Worm (Caenorhabditis elegans) whole organism, L1 larva: ENCODE results near the gene npr-37.

Experiments
- C16A3.4 ChIP-seq: fragments of 150-350 bp; optimal IDR thresholded peaks from 2 replicates; lab custom pipeline; 2014; ENCODE audit warnings: missing biosample characterization, missing genetic modification characterization
- aha-1 ChIP-seq: fragments of 150-350 bp; optimal IDR thresholded peaks from 2 replicates; lab custom pipeline; 2014; ENCODE audit warnings: missing biosample characterization, missing genetic modification characterization
- alr-1 ChIP-seq: fragments of 200-800 bp; sonication (Bioruptor generic); optimal IDR thresholded peaks from 2 replicates; lab custom pipeline; 2018; ENCODE audit warnings: borderline replicate concordance, mild to moderate bottlenecking, missing genetic modification characterization, missing compliant biosample characterization
- aly-2 ChIP-seq: fragments of 150-350 bp; optimal IDR thresholded peaks from 2 replicates; lab custom pipeline; 2014; ENCODE audit warnings: missing biosample characterization, missing genetic modification characterization
- ama-1 ChIP-seq: fragments of 150-350 bp; optimal IDR thresholded peaks from 2 replicates; lab custom pipeline; 2014
- blmp-1 ChIP-seq: fragments of 150-350 bp; optimal IDR thresholded peaks from 2 replicates; lab custom pipeline; 2014; ENCODE audit warnings: missing biosample characterization, missing genetic modification characterization
- ceh-63 ChIP-seq: fragments of 200-800 bp; sonication (Bioruptor generic); optimal IDR thresholded peaks from 2 replicates; lab custom pipeline; 2018; ENCODE audit warnings: mild to moderate bottlenecking, missing genetic modification characterization, missing compliant biosample characterization
- ceh-8 ChIP-seq: fragments of 200-800 bp; sonication (Bioruptor generic); optimal IDR thresholded peaks from 2 replicates; lab custom pipeline; 2018; ENCODE audit warnings: mild to moderate bottlenecking, missing genetic modification characterization, moderate library complexity, missing compliant biosample characterization
- ceh-88 ChIP-seq: fragments of 200-800 bp; sonication (Bioruptor generic); IDR thresholded peaks from 2 replicates; pipeline ENCODE4 v1.3.6; 2022; ENCODE audit warnings: missing genetic modification characterization, missing compliant biosample characterization
- ceh-90 ChIP-seq: sonication (generic microtip); optimal IDR thresholded peaks from 2 replicates; lab custom pipeline; 2016; ENCODE audit warnings: missing genetic modification characterization, missing compliant biosample characterization
- ces-1 ChIP-seq: fragments of 150-350 bp; optimal IDR thresholded peaks from 2 replicates; lab custom pipeline; 2014; ENCODE audit warnings: missing biosample characterization, missing genetic modification reagents, missing genetic modification characterization
- dpl-1 ChIP-seq, 3 experiments: fragments of 150-350 bp in 2 of 3; sonication (generic microtip) in 1 of 3; optimal IDR thresholded peaks; 2 replicates each; lab custom pipeline; 2014 to 2017; ENCODE audit warnings: missing biosample characterization in 3 of 3, missing genetic modification characterization in 3 of 3, missing genetic modification reagents in 3 of 3
- dsc-1 ChIP-seq: sonication (generic microtip); optimal IDR thresholded peaks from 2 replicates; lab custom pipeline; 2016; ENCODE audit warnings: mild to moderate bottlenecking, missing genetic modification characterization, missing compliant biosample characterization
- egl-27 ChIP-seq, 2 experiments: fragments of 150-350 bp in 1 of 2; sonication (generic microtip); optimal IDR thresholded peaks; 3 replicates each; lab custom pipeline; 2017 to 2018; ENCODE audit warnings: missing biosample characterization in 2 of 2, missing genetic modification characterization in 2 of 2, missing genetic modification reagents in 2 of 2
- elt-2 ChIP-seq: sonication (generic microtip); optimal IDR thresholded peaks from 2 replicates; lab custom pipeline; 2016; ENCODE audit warnings: missing genetic modification characterization, mild to moderate bottlenecking, inconsistent platforms, missing compliant biosample characterization, missing genetic modification reagents
- ets-5 ChIP-seq: fragments of 200-800 bp; sonication (Bioruptor generic); IDR thresholded peaks from 2 replicates; pipeline ENCODE4 v1.3.6; 2022; ENCODE audit warnings: missing genetic modification characterization, missing compliant biosample characterization
- fkh-10 ChIP-seq: sonication (generic microtip); optimal IDR thresholded peaks from 2 replicates; lab custom pipeline; 2017; ENCODE audit warnings: missing biosample characterization, missing genetic modification reagents, missing genetic modification characterization
- fkh-8 ChIP-seq: sonication (generic microtip); optimal IDR thresholded peaks from 2 replicates; lab custom pipeline; 2016; ENCODE audit warnings: mild to moderate bottlenecking, missing genetic modification characterization, missing compliant biosample characterization
- fos-1 ChIP-seq: fragments of 150-350 bp; optimal IDR thresholded peaks from 2 replicates; lab custom pipeline; 2014; ENCODE audit warnings: missing biosample characterization, missing genetic modification characterization
- grh-1 ChIP-seq: fragments of 200-800 bp; sonication (Bioruptor generic); IDR thresholded peaks from 2 replicates; pipeline ENCODE4 v1.3.6; 2022; ENCODE audit warnings: missing genetic modification reagents, missing genetic modification characterization, missing compliant biosample characterization
- hlh-17 ChIP-seq: fragments of 200-800 bp; sonication (Bioruptor generic); optimal IDR thresholded peaks from 2 replicates; lab custom pipeline; 2018; ENCODE audit warnings: missing genetic modification characterization, mild to moderate bottlenecking, missing compliant biosample characterization, moderate library complexity, borderline replicate concordance
- hlh-4 ChIP-seq: sonication (generic microtip); optimal IDR thresholded peaks from 2 replicates; lab custom pipeline; 2016; ENCODE audit warnings: mild to moderate bottlenecking, missing genetic modification characterization, missing compliant biosample characterization
- isw-1 ChIP-seq: fragments of 200-800 bp; sonication (Bioruptor generic); IDR thresholded peaks from 2 replicates; pipeline ENCODE4 v1.3.6; 2022; ENCODE audit warnings: missing genetic modification characterization, missing compliant biosample characterization
- jun-1 ChIP-seq: fragments of 150-350 bp; optimal IDR thresholded peaks from 2 replicates; lab custom pipeline; 2014; ENCODE audit warnings: missing biosample characterization, missing genetic modification reagents, missing genetic modification characterization
- lin-14 ChIP-seq: fragments of 200-800 bp; sonication (Bioruptor generic); optimal IDR thresholded peaks from 2 replicates; lab custom pipeline; 2018; ENCODE audit warnings: mild to moderate bottlenecking, missing genetic modification characterization, moderate library complexity, missing compliant biosample characterization
- lin-15B ChIP-seq: fragments of 150-350 bp; sonication (generic microtip); optimal IDR thresholded peaks from 3 replicates; lab custom pipeline; 2014; ENCODE audit warnings: missing biosample characterization, missing genetic modification characterization
- lin-35 ChIP-seq, 2 experiments: fragments of 150-350 bp; optimal IDR thresholded peaks; 2 replicates each; lab custom pipeline; 2014; ENCODE audit warnings: missing biosample characterization in 2 of 2, missing genetic modification characterization in 2 of 2, missing genetic modification reagents in 2 of 2
- lsy-2 ChIP-seq, 2 experiments: fragments of 150-350 bp; optimal IDR thresholded peaks; 2 replicates each; lab custom pipeline; 2014; ENCODE audit warnings: missing biosample characterization in 2 of 2, missing genetic modification characterization in 2 of 2
- mdl-1 ChIP-seq, 2 experiments: fragments of 150-350 bp; optimal IDR thresholded peaks; 2 replicates each; lab custom pipeline; 2014 to 2017; ENCODE audit warnings: missing biosample characterization in 2 of 2, missing genetic modification characterization in 2 of 2, inconsistent platforms in 1 of 2
- mef-2 ChIP-seq: fragments of 150-350 bp; optimal IDR thresholded peaks from 2 replicates; lab custom pipeline; 2014; ENCODE audit warnings: missing biosample characterization, missing genetic modification characterization
- mep-1 ChIP-seq: fragments of 150-350 bp; optimal IDR thresholded peaks from 2 replicates; lab custom pipeline; 2014; ENCODE audit warnings: missing biosample characterization, missing genetic modification characterization
- nhr-11 ChIP-seq: fragments of 150-350 bp; optimal IDR thresholded peaks from 2 replicates; lab custom pipeline; 2014; ENCODE audit warnings: missing biosample characterization, missing genetic modification characterization
- nhr-12 ChIP-seq: sonication (generic microtip); optimal IDR thresholded peaks from 2 replicates; lab custom pipeline; 2017; ENCODE audit warnings: missing biosample characterization, missing genetic modification characterization
- nhr-19 ChIP-seq: fragments of 200-800 bp; sonication (Bioruptor generic); conservative IDR thresholded peaks from 2 replicates; pipeline ENCODE4 v1.3.6; 2022; ENCODE audit warnings: missing genetic modification characterization, missing compliant biosample characterization
- nhr-20 ChIP-seq: sonication (generic microtip); optimal IDR thresholded peaks from 2 replicates; lab custom pipeline; 2016; ENCODE audit warnings: mild to moderate bottlenecking, missing genetic modification characterization, missing compliant biosample characterization
- nhr-237 ChIP-seq: fragments of 150-350 bp; optimal IDR thresholded peaks from 2 replicates; lab custom pipeline; 2014; ENCODE audit warnings: missing biosample characterization, missing genetic modification characterization
- nhr-28 ChIP-seq: fragments of 150-350 bp; optimal IDR thresholded peaks from 2 replicates; lab custom pipeline; 2014; ENCODE audit warnings: missing biosample characterization, missing genetic modification characterization
- nhr-47 ChIP-seq: sonication (generic microtip); optimal IDR thresholded peaks from 2 replicates; lab custom pipeline; 2016; ENCODE audit warnings: mild to moderate bottlenecking, missing genetic modification characterization, moderate library complexity, missing compliant biosample characterization
- nhr-76 ChIP-seq: sonication (generic microtip); optimal IDR thresholded peaks from 2 replicates; lab custom pipeline; 2017; ENCODE audit warnings: missing biosample characterization, missing genetic modification characterization
- nhr-77 ChIP-seq: fragments of 150-350 bp; optimal IDR thresholded peaks from 2 replicates; lab custom pipeline; 2014; ENCODE audit warnings: missing biosample characterization, missing genetic modification characterization
- pag-3 ChIP-seq: sonication (generic microtip); optimal IDR thresholded peaks from 2 replicates; lab custom pipeline; 2017; ENCODE audit warnings: missing genetic modification characterization, mild to moderate bottlenecking, missing compliant biosample characterization, antibody characterized with exemption, borderline replicate concordance; ENCODE audit not compliant: insufficient read depth
- pqm-1 ChIP-seq: sonication (generic microtip); optimal IDR thresholded peaks from 3 replicates; lab custom pipeline; 2017; ENCODE audit warnings: missing biosample characterization, missing genetic modification characterization
- skn-1 ChIP-seq: fragments of 150-350 bp; optimal IDR thresholded peaks from 2 replicates; lab custom pipeline; 2014; ENCODE audit warnings: missing biosample characterization, missing genetic modification characterization
- snpc-4 ChIP-seq: fragments of 150-350 bp; optimal IDR thresholded peaks from 2 replicates; lab custom pipeline; 2014; ENCODE audit warnings: missing biosample characterization, missing genetic modification characterization
- sox-4 ChIP-seq: sonication (generic microtip); optimal IDR thresholded peaks from 2 replicates; lab custom pipeline; 2016; ENCODE audit warnings: missing genetic modification characterization, missing compliant biosample characterization
- sup-37 ChIP-seq: fragments of 200-800 bp; sonication (Bioruptor generic); optimal IDR thresholded peaks from 2 replicates; lab custom pipeline; 2018; ENCODE audit warnings: mild to moderate bottlenecking, missing genetic modification characterization, missing compliant biosample characterization
- swsn-7 ChIP-seq: sonication (generic microtip); optimal IDR thresholded peaks from 2 replicates; lab custom pipeline; 2016; ENCODE audit warnings: missing genetic modification characterization, missing compliant biosample characterization
- tbx-2 ChIP-seq: sonication (generic microtip); optimal IDR thresholded peaks from 2 replicates; lab custom pipeline; 2016; ENCODE audit warnings: missing genetic modification characterization, missing compliant biosample characterization
- unc-130 ChIP-seq: fragments of 150-350 bp; optimal IDR thresholded peaks from 2 replicates; lab custom pipeline; 2017; ENCODE audit warnings: missing biosample characterization, missing genetic modification characterization, inconsistent platforms
- unc-86 ChIP-seq: sonication (generic microtip); optimal IDR thresholded peaks from 2 replicates; lab custom pipeline; 2016; ENCODE audit warnings: missing genetic modification characterization, missing compliant biosample characterization
- unc-98 ChIP-seq: fragments of 200-800 bp; sonication (Bioruptor generic); IDR thresholded peaks from 2 replicates; pipeline ENCODE4 v1.3.6; 2022; ENCODE audit warnings: missing genetic modification characterization, missing compliant biosample characterization
- vab-15 ChIP-seq: sonication (generic microtip); optimal IDR thresholded peaks from 2 replicates; lab custom pipeline; 2017; ENCODE audit warnings: missing genotype, mild to moderate bottlenecking, missing genetic modification characterization, missing compliant biosample characterization
- xbp-1 ChIP-seq: sonication (generic microtip); optimal IDR thresholded peaks from 2 replicates; lab custom pipeline; 2016; ENCODE audit warnings: missing genetic modification characterization, missing compliant biosample characterization
- zip-4 ChIP-seq: fragments of 200-800 bp; sonication (Bioruptor generic); optimal IDR thresholded peaks from 2 replicates; lab custom pipeline; 2018; ENCODE audit warnings: mild to moderate bottlenecking, missing genetic modification characterization, moderate library complexity, missing compliant biosample characterization

Gene npr-37

DNA sequence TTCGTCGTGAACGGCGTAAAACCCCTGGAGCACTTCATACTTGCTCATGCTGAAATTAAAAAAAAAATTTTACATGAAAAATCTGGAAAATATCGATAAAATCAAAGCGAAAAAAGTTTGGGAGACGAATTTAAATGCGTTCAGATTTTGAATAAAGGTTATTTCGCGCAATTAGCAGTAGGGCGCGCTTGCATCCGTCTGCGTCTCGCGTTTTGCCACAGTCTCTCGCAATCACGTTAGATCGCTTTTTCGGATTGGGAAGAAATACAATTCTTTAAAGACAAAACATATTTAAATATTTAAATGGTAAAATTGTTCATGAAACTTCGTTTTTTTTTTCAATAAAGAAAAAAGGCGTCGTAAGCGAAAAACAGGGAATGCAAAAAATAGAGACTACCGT lies 38.4 kb upstream of the npr-37 start, which contains the start of gene pig-1:
TSS of gene pig-1 (minus strand) at position 49 of the 400 bp plus-strand sequence.
- peak; percentile 86 for TF ChIP-seq vab-15 (tag; lab: Kevin White, UChicago)
- TF ChIP-seq fkh-10 (GFP tag; lab: Kevin White, UChicago), result no peak
- no peak for TF ChIP-seq sox-4 (tag; lab: Kevin White, UChicago)
- TF ChIP-seq hlh-4, result no peak
- no peak for TF ChIP-seq nhr-77 (tag; lab: Kevin White, UChicago)
- TF ChIP-seq dsc-1, result peak; percentile 69
- TF ChIP-seq pag-3 (tag; lab: Kevin White, UChicago), result peak; percentile 17
- peak; percentile 86 for TF ChIP-seq nhr-47 (tag; lab: Kevin White, UChicago)
- peak; percentile 52 for TF ChIP-seq snpc-4
- TF ChIP-seq lin-35 (GFP tag; optimal IDR thresholded peaks at IDR 0.05; lab: Kevin White, UChicago), result peak; percentile 87 to 96
- TF ChIP-seq ces-1 (GFP tag; lab: Kevin White, UChicago), result no peak
- no peak for TF ChIP-seq nhr-237 (tag; lab: Kevin White, UChicago)
- no peak for TF ChIP-seq nhr-11 (tag; lab: Kevin White, UChicago)
- no peak for TF ChIP-seq pqm-1 (tag; lab: Kevin White, UChicago)
- TF ChIP-seq grh-1 (GFP tag; lab: Robert Waterston, UW), result peak; percentile 61; the same call in 1 of the 2 replicates
- peak; percentile 76 for TF ChIP-seq nhr-20 (tag; lab: Kevin White, UChicago)
- TF ChIP-seq hlh-17 (GFP tag; lab: Kevin White, UChicago), result no peak
- TF ChIP-seq blmp-1 (tag; lab: Kevin White, UChicago), result no peak
- TF ChIP-seq egl-27 (tag; optimal IDR thresholded peaks at IDR 0.05; lab: Kevin White, UChicago), result no peak
- peak; percentile 39 for TF ChIP-seq aha-1
- TF ChIP-seq aly-2 (tag; lab: Kevin White, UChicago), result no peak
- no peak for TF ChIP-seq nhr-12 (tag; lab: Kevin White, UChicago)
- peak; percentile 83 to 85 for TF ChIP-seq lsy-2 (tag; optimal IDR thresholded peaks at IDR 0.05; lab: Kevin White, UChicago)
- TF ChIP-seq dpl-1 (GFP tag; optimal IDR thresholded peaks at IDR 0.05; lab: Kevin White, UChicago), result peak; percentile 86 to 93 (median 92)
- peak; percentile 77 for TF ChIP-seq tbx-2 (tag; lab: Kevin White, UChicago)
- peak; percentile 18 for TF ChIP-seq ceh-90 (tag; lab: Kevin White, UChicago)
- peak; percentile 34 for TF ChIP-seq jun-1 (tag; lab: Kevin White, UChicago)
- TF ChIP-seq sup-37, result peak; percentile 9
- TF ChIP-seq xbp-1, result peak; percentile 73
- peak; percentile 60 for TF ChIP-seq unc-86 (tag; lab: Kevin White, UChicago)
- TF ChIP-seq ceh-88 (GFP tag; lab: Robert Waterston, UW), result no peak
- peak; percentile 90 for TF ChIP-seq mep-1 (tag; lab: Kevin White, UChicago)
- peak in 1 of 2 experiments; percentile 83 for TF ChIP-seq mdl-1 (tag; optimal IDR thresholded peaks at IDR 0.05; lab: Kevin White, UChicago)
- no peak for TF ChIP-seq ets-5 (GFP tag; lab: Robert Waterston, UW)
- no peak for TF ChIP-seq ama-1 (lab: Kevin White, UChicago)
- no peak for TF ChIP-seq nhr-28 (tag; lab: Kevin White, UChicago)
- TF ChIP-seq isw-1 (GFP tag; lab: Robert Waterston, UW), result peak; percentile 46
- TF ChIP-seq zip-4 (GFP tag; lab: Kevin White, UChicago), result no peak
- no peak for TF ChIP-seq ceh-63 (GFP tag; lab: Kevin White, UChicago)
- peak; percentile 68 for TF ChIP-seq lin-15B (tag; lab: Kevin White, UChicago)
- TF ChIP-seq nhr-76 (tag; lab: Kevin White, UChicago), result no peak
- no peak for TF ChIP-seq mef-2 (tag; lab: Kevin White, UChicago)
- TF ChIP-seq unc-130 (tag; lab: Kevin White, UChicago), result peak; percentile 92
- peak; percentile 78 for TF ChIP-seq swsn-7 (tag; lab: Kevin White, UChicago)
- peak; percentile 45 for TF ChIP-seq ceh-8 (GFP tag; lab: Kevin White, UChicago)
- TF ChIP-seq nhr-19 (GFP tag; lab: Robert Waterston, UW), result peak; percentile 80
- TF ChIP-seq alr-1, result no peak
- peak; percentile 67 for TF ChIP-seq skn-1 (tag; lab: Kevin White, UChicago)
- TF ChIP-seq unc-98 (GFP tag; lab: Robert Waterston, UW), result no peak
- peak; percentile 49 for TF ChIP-seq fos-1 (tag; lab: Kevin White, UChicago)
- peak; percentile 83 for TF ChIP-seq lin-14 (GFP tag; lab: Kevin White, UChicago)
- no peak for TF ChIP-seq elt-2 (tag; lab: Kevin White, UChicago)
- peak; percentile 62 for TF ChIP-seq fkh-8 (tag; lab: Kevin White, UChicago)
- peak; percentile 80 for TF ChIP-seq C16A3.4 (tag; lab: Kevin White, UChicago)
